Fruit fly (Drosophila melanogaster) whole organism, prepupa: ENCODE results near the gene CG9626.
A peak's percentile ranks its signal among the peaks of the same experiment; 100 is the strongest.

Experiments used
- CG10631 ChIP-seq: fragments of 200-800 bp; sonication (Bioruptor generic); optimal IDR thresholded peaks from 2 replicates; lab custom pipeline; 2016; ENCODE audit warnings: missing biosample characterization, missing genetic modification characterization
- CG11762 ChIP-seq: fragments of 200-800 bp; sonication (Bioruptor generic); optimal IDR thresholded peaks from 3 replicates; lab custom pipeline; 2016; ENCODE audit warnings: missing biosample characterization, missing genetic modification characterization; ENCODE audit not compliant: insufficient read depth
- CG11902 ChIP-seq: fragments of 200-800 bp; sonication (Bioruptor generic); optimal IDR thresholded peaks from 3 replicates; lab custom pipeline; 2016; ENCODE audit warnings: missing biosample characterization, missing genetic modification characterization
- CG15336 ChIP-seq: fragments of 200-800 bp; sonication (Bioruptor generic); IDR thresholded peaks from 2 replicates; pipeline ENCODE4 v1.3.6; 2022; ENCODE audit warnings: missing biosample characterization, missing genetic modification characterization
- CG1621 ChIP-seq: fragments of 200-800 bp; sonication (Bioruptor generic); optimal IDR thresholded peaks from 3 replicates; lab custom pipeline; 2018; ENCODE audit warnings: missing biosample characterization, mild to moderate bottlenecking, missing genetic modification characterization
- CG16779 ChIP-seq: fragments of 200-800 bp; sonication (Bioruptor generic); optimal IDR thresholded peaks from 3 replicates; lab custom pipeline; 2017; ENCODE audit warnings: missing biosample characterization, mild to moderate bottlenecking, missing genetic modification characterization
- CG3032 ChIP-seq: fragments of 200-800 bp; optimal IDR thresholded peaks from 2 replicates; lab custom pipeline; 2019; ENCODE audit warnings: missing biosample characterization, mild to moderate bottlenecking, missing genetic modification characterization, moderate library complexity
- CG31627 ChIP-seq: fragments of 200-800 bp; sonication (Bioruptor generic); optimal IDR thresholded peaks from 3 replicates; lab custom pipeline; 2016; ENCODE audit warnings: missing biosample characterization, missing genetic modification characterization
- CG34406 ChIP-seq: fragments of 200-800 bp; sonication (Bioruptor generic); optimal IDR thresholded peaks from 3 replicates; lab custom pipeline; 2016; ENCODE audit warnings: missing biosample characterization, missing genetic modification characterization
- CG3919 ChIP-seq: fragments of 200-800 bp; sonication (Bioruptor generic); optimal IDR thresholded peaks from 3 replicates; lab custom pipeline; 2016; ENCODE audit warnings: missing biosample characterization, missing genetic modification characterization
- CG4318 ChIP-seq: fragments of 200-800 bp; sonication (Bioruptor generic); optimal IDR thresholded peaks from 3 replicates; lab custom pipeline; 2017; ENCODE audit warnings: missing biosample characterization, mild to moderate bottlenecking, missing genetic modification characterization
- CG6163 ChIP-seq: fragments of 200-800 bp; sonication (Bioruptor generic); IDR thresholded peaks from 3 replicates; pipeline ENCODE4 v1.3.6; 2022; ENCODE audit warnings: missing biosample characterization, missing genetic modification characterization
- CG6276 ChIP-seq: fragments of 200-800 bp; sonication (Bioruptor generic); optimal IDR thresholded peaks from 2 replicates; lab custom pipeline; 2017; ENCODE audit warnings: missing biosample characterization, mild to moderate bottlenecking, missing genetic modification characterization
- CG6808 ChIP-seq: fragments of 200-800 bp; sonication (Bioruptor generic); optimal IDR thresholded peaks from 3 replicates; lab custom pipeline; 2017; ENCODE audit warnings: missing biosample characterization, missing genetic modification characterization, mild to moderate bottlenecking, moderate library complexity, missing genetic modification reagents
- CG6854 ChIP-seq: fragments of 200-800 bp; sonication (Bioruptor generic); optimal IDR thresholded peaks from 2 replicates; lab custom pipeline; 2017; ENCODE audit warnings: missing biosample characterization, mild to moderate bottlenecking, missing genetic modification characterization
- CG7368 ChIP-seq: fragments of 200-800 bp; sonication (Bioruptor generic); optimal IDR thresholded peaks from 3 replicates; lab custom pipeline; 2016; ENCODE audit warnings: missing biosample characterization, missing genetic modification characterization
- CG8119 ChIP-seq: fragments of 200-800 bp; sonication (Bioruptor generic); IDR thresholded peaks from 3 replicates; pipeline ENCODE4 v1.3.6; 2022; ENCODE audit warnings: missing biosample characterization, missing genetic modification characterization
- CG8319 ChIP-seq: fragments of 200-800 bp; sonication (Bioruptor generic); optimal IDR thresholded peaks from 3 replicates; lab custom pipeline; 2016; ENCODE audit warnings: missing biosample characterization, missing genetic modification characterization
- CG8632 ChIP-seq: fragments of 200-800 bp; sonication (Bioruptor generic); optimal IDR thresholded peaks from 3 replicates; lab custom pipeline; 2016; ENCODE audit warnings: missing biosample characterization, missing genetic modification characterization
- Eip78C ChIP-seq: fragments of 200-800 bp; sonication (Bioruptor generic); peaks from one replicate; lab custom pipeline; 2016; ENCODE audit warnings: missing biosample characterization, missing genetic modification characterization
- Ets96B ChIP-seq: fragments of 200-800 bp; optimal IDR thresholded peaks from 2 replicates; lab custom pipeline; 2019; ENCODE audit warnings: missing biosample characterization, mild to moderate bottlenecking, missing genetic modification characterization, moderate library complexity
- Gug ChIP-seq: fragments of 200-800 bp; sonication (Bioruptor generic); IDR thresholded peaks from 2 replicates; pipeline ENCODE4 v1.3.6; 2022; ENCODE audit warnings: missing biosample characterization, missing genetic modification characterization
- Hr39 ChIP-seq: fragments of 200-800 bp; sonication (Bioruptor generic); optimal IDR thresholded peaks from 2 replicates; lab custom pipeline; 2016; ENCODE audit warnings: missing biosample characterization, missing genetic modification characterization
- Hr4 ChIP-seq: fragments of 200-800 bp; sonication (Bioruptor generic); optimal IDR thresholded peaks from 3 replicates; lab custom pipeline; 2016; ENCODE audit warnings: missing biosample characterization, missing genetic modification characterization
- Met ChIP-seq: fragments of 200-800 bp; sonication (Bioruptor generic); optimal IDR thresholded peaks from 3 replicates; lab custom pipeline; 2016; ENCODE audit warnings: missing biosample characterization, missing genetic modification characterization
- OdsH ChIP-seq: fragments of 200-800 bp; sonication (Bioruptor generic); optimal IDR thresholded peaks from 3 replicates; lab custom pipeline; 2016; ENCODE audit warnings: missing biosample characterization, missing genetic modification characterization
- Smox ChIP-seq: fragments of 200-800 bp; sonication (Bioruptor generic); optimal IDR thresholded peaks from 3 replicates; lab custom pipeline; 2016; ENCODE audit warnings: missing biosample characterization, missing genetic modification characterization
- Sox102F ChIP-seq: fragments of 200-800 bp; sonication (Bioruptor generic); optimal IDR thresholded peaks from 2 replicates; lab custom pipeline; 2016; ENCODE audit warnings: missing biosample characterization, mild to moderate bottlenecking, missing genetic modification characterization
- Sox15 ChIP-seq: fragments of 200-800 bp; sonication (Bioruptor generic); optimal IDR thresholded peaks from 3 replicates; lab custom pipeline; 2016; ENCODE audit warnings: missing biosample characterization, missing genetic modification characterization
- achi ChIP-seq: fragments of 200-800 bp; sonication (Bioruptor generic); optimal IDR thresholded peaks from 3 replicates; lab custom pipeline; 2016; ENCODE audit warnings: missing biosample characterization, missing genetic modification characterization
- acj6 ChIP-seq: fragments of 200-800 bp; sonication (Bioruptor generic); optimal IDR thresholded peaks from 3 replicates; lab custom pipeline; 2016; ENCODE audit warnings: missing biosample characterization, missing genetic modification characterization
- cyc ChIP-seq: fragments of 200-800 bp; sonication (Bioruptor generic); optimal IDR thresholded peaks from 3 replicates; lab custom pipeline; 2016; ENCODE audit warnings: missing biosample characterization, missing genetic modification characterization
- dac ChIP-seq: fragments of 200-800 bp; sonication (Bioruptor generic); optimal IDR thresholded peaks from 2 replicates; lab custom pipeline; 2017; ENCODE audit warnings: missing biosample characterization, mild to moderate bottlenecking, missing genetic modification characterization
- dsx ChIP-seq: fragments of 200-800 bp; optimal IDR thresholded peaks from 3 replicates; lab custom pipeline; 2019; ENCODE audit warnings: missing biosample characterization, mild to moderate bottlenecking, missing genetic modification characterization, moderate library complexity; ENCODE audit not compliant: poor library complexity, severe bottlenecking
- esn ChIP-seq: fragments of 200-800 bp; sonication (Bioruptor generic); optimal IDR thresholded peaks from 2 replicates; lab custom pipeline; 2016; ENCODE audit warnings: missing biosample characterization, mild to moderate bottlenecking, missing genetic modification characterization, moderate library complexity
- fd59A ChIP-seq: fragments of 200-800 bp; sonication (Bioruptor generic); optimal IDR thresholded peaks from 2 replicates; lab custom pipeline; 2017; ENCODE audit warnings: missing biosample characterization, mild to moderate bottlenecking, missing genetic modification characterization, missing genetic modification reagents
- salr ChIP-seq, 2 experiments: fragments of 200-800 bp; sonication (Bioruptor generic); optimal IDR thresholded peaks; 3 replicates each; lab custom pipeline; 2016 to 2018; ENCODE audit warnings: missing biosample characterization in 2 of 2, missing genetic modification characterization in 2 of 2, mild to moderate bottlenecking in 1 of 2
- spab ChIP-seq: fragments of 200-800 bp; sonication (Bioruptor generic); optimal IDR thresholded peaks from 2 replicates; lab custom pipeline; 2017; ENCODE audit warnings: missing biosample characterization, mild to moderate bottlenecking, missing genetic modification characterization, missing genetic modification reagents
- svp ChIP-seq: fragments of 200-800 bp; sonication (Bioruptor generic); peaks from one replicate; lab custom pipeline; 2016; ENCODE audit warnings: missing biosample characterization, missing genetic modification characterization
- vri ChIP-seq: fragments of 200-800 bp; sonication (Bioruptor generic); optimal IDR thresholded peaks from 3 replicates; lab custom pipeline; 2016; ENCODE audit warnings: missing biosample characterization, mild to moderate bottlenecking, missing genetic modification characterization

Gene CG9626

DNA sequence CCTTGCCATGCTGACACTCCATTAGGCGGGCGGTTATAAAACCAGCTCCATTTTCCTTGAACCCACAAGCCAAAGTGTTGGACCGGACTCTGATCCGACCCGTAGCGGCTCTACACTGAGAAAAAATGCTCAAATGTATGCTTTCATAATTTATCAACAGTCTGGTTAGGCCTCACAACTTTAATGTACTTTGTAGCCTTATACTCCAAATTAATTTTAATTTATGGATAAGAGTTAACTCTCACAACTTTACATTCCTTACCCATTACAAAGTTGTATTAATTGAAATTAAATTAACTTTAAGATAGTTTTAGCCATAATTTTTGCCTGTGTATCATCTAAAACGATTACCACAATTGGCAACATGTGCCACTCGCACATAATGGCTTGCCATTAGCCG, 44.7 kb downstream of the CG9626 start (continued):
- TF ChIP-seq CG8319 (no peak), salr (GFP tag; optimal IDR thresholded peaks at IDR 0.05; lab: Kevin White, UChicago) (peak in 1 of 2 experiments; percentile 30), CG3919 (GFP tag; lab: Kevin White, UChicago) (no peak), CG3032 (tag; lab: Kevin White, UChicago) (no peak), Ets96B (tag; lab: Kevin White, UChicago) (no peak), CG11762 (GFP tag; lab: Kevin White, UChicago) (no peak), CG11902 (GFP tag; lab: Kevin White, UChicago) (no peak), achi (GFP tag; lab: Kevin White, UChicago) (no peak), Eip78C (GFP tag; lab: Kevin White, UChicago) (peak; percentile 70), cyc (no peak), Hr39 (GFP tag; lab: Kevin White, UChicago) (no peak), CG16779 (tag; lab: Kevin White, UChicago) (no peak), Hr4 (GFP tag; lab: Kevin White, UChicago) (peak; percentile 73), CG31627 (GFP tag; lab: Kevin White, UChicago) (no peak), OdsH (peak; percentile 39), CG10631 (GFP tag; lab: Kevin White, UChicago) (no peak), dsx (GFP tag; lab: Kevin White, UChicago) (no peak), CG6808 (no peak), Met (no peak), CG1621 (tag; lab: Kevin White, UChicago) (no peak), CG15336 (GFP tag; lab: Robert Waterston, UW) (peak; percentile 86), Sox102F (GFP tag; lab: Kevin White, UChicago) (no peak), acj6 (GFP tag; lab: Kevin White, UChicago) (no peak), CG8632 (no peak), Smox (GFP tag; lab: Kevin White, UChicago) (no peak), svp (GFP tag; lab: Kevin White, UChicago) (no peak), spab (GFP tag; lab: Kevin White, UChicago) (no peak), fd59A (GFP tag; lab: Kevin White, UChicago) (no peak), CG7368 (GFP tag; lab: Kevin White, UChicago) (no peak), CG6854 (no peak), Sox15 (GFP tag; lab: Kevin White, UChicago) (no peak), CG4318 (GFP tag; lab: Kevin White, UChicago) (peak; percentile 58), Gug (peak; percentile 45; the same call in 1 of the 2 replicates), dac (GFP tag; lab: Kevin White, UChicago) (peak; percentile 37), CG6163 (GFP tag; lab: Robert Waterston, UW) (no peak), esn (no peak)

DNA sequence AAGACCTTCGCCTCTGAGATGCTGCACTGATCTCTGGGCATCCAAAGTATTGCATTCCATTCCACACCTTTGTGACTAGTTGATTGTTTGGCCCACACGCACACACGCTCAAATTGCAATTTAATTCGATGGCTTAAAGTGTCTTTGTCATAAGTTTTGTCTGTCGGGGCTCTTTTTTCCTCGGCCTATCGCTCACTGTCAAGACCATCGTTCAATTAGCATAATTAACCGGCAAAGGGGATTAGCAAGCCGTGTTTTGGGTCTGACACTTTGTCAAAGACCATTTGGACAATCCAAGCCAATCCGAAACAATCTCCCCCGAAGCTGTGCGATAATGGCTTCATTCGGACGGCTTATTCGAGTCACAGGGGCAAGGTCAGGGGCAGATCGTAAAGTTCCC, 46.4 kb downstream of the CG9626 start:
- TF ChIP-seq vri (GFP tag; lab: Kevin White, UChicago) (no peak), CG6276 (GFP tag; lab: Kevin White, UChicago) (no peak), Ets96B (tag; lab: Kevin White, UChicago) (no peak), CG31627 (GFP tag; lab: Kevin White, UChicago) (no peak), CG8119 (GFP tag; lab: Robert Waterston, UW) (no peak), salr (GFP tag; optimal IDR thresholded peaks at IDR 0.05; lab: Kevin White, UChicago) (no peak), CG6163 (GFP tag; lab: Robert Waterston, UW) (no peak), acj6 (GFP tag; lab: Kevin White, UChicago) (no peak), dsx (GFP tag; lab: Kevin White, UChicago) (no peak), CG10631 (GFP tag; lab: Kevin White, UChicago) (no peak), CG34406 (GFP tag; lab: Kevin White, UChicago) (no peak), Hr4 (GFP tag; lab: Kevin White, UChicago) (no peak)
